Worm (Caenorhabditis elegans) whole organism, L4 larva: Measurements from ENCODE around the gene rbm-42.

Source experiments
- F10B5.3 ChIP-seq: sonication (generic microtip); optimal IDR thresholded peaks from 2 replicates; lab custom pipeline; 2016; ENCODE audit warnings: mild to moderate bottlenecking, missing genetic modification characterization, missing compliant biosample characterization
- F26F4.8 ChIP-seq: fragments of 200-800 bp; sonication (Bioruptor generic); conservative IDR thresholded peaks from 2 replicates; pipeline ENCODE4 v1.3.6; 2022; ENCODE audit warnings: missing genetic modification characterization, missing compliant biosample characterization
- R02D3.7 ChIP-seq: fragments of 150-350 bp; sonication (generic microtip); optimal IDR thresholded peaks from 3 replicates; lab custom pipeline; 2014; ENCODE audit warnings: missing biosample characterization, missing genetic modification characterization
- T20F7.1 ChIP-seq: fragments of 200-800 bp; sonication (Bioruptor generic); optimal IDR thresholded peaks from 2 replicates; lab custom pipeline; 2018; ENCODE audit warnings: mild to moderate bottlenecking, missing genetic modification characterization, missing compliant biosample characterization
- ZK546.5 ChIP-seq, 2 experiments: sonication (generic microtip); optimal IDR thresholded peaks; 2 replicates each; lab custom pipeline; 2017; ENCODE audit warnings: missing biosample characterization in 2 of 2, missing genetic modification characterization in 2 of 2
- aha-1 ChIP-seq: fragments of 150-350 bp; peaks from one replicate; lab custom pipeline; 2014; ENCODE audit warnings: missing biosample characterization, missing genetic modification characterization
- aly-2 ChIP-seq: sonication (generic microtip); optimal IDR thresholded peaks from 2 replicates; lab custom pipeline; 2018; ENCODE audit warnings: missing biosample characterization, missing genetic modification characterization
- ceh-44 ChIP-seq: fragments of 200-800 bp; sonication (Bioruptor generic); IDR thresholded peaks from 2 replicates; pipeline ENCODE4 v1.3.6; 2022; ENCODE audit warnings: missing genetic modification reagents, missing genetic modification characterization, missing compliant biosample characterization
- ceh-82 ChIP-seq: sonication (generic microtip); optimal IDR thresholded peaks from 2 replicates; lab custom pipeline; 2017; ENCODE audit warnings: missing biosample characterization, missing genetic modification characterization
- ctbp-1 ChIP-seq: fragments of 200-800 bp; sonication (Bioruptor generic); IDR thresholded peaks from 2 replicates; pipeline ENCODE4 v1.3.6; 2022; ENCODE audit warnings: missing genetic modification reagents, missing genetic modification characterization, missing compliant biosample characterization
- daf-12 ChIP-seq: fragments of 150-350 bp; optimal IDR thresholded peaks from 2 replicates; lab custom pipeline; 2014; ENCODE audit warnings: missing biosample characterization, missing genetic modification reagents, missing genetic modification characterization
- daf-16 ChIP-seq, 3 experiments: sonication (generic microtip); optimal IDR thresholded peaks; 2 replicates each; lab custom pipeline; 2016 to 2017; ENCODE audit warnings: missing genetic modification characterization in 3 of 3, missing genetic modification reagents in 3 of 3, mild to moderate bottlenecking in 2 of 3, missing compliant biosample characterization in 2 of 3, missing biosample characterization in 1 of 3, moderate library complexity in 1 of 3
- dmd-6 ChIP-seq: fragments of 200-800 bp; sonication (Bioruptor generic); IDR thresholded peaks from 2 replicates; pipeline ENCODE4 v1.3.6; 2022; ENCODE audit warnings: missing genetic modification reagents, missing genetic modification characterization, missing compliant biosample characterization
- duxl-1 ChIP-seq: sonication (generic microtip); optimal IDR thresholded peaks from 2 replicates; lab custom pipeline; 2016; ENCODE audit warnings: mild to moderate bottlenecking, missing genetic modification characterization, moderate library complexity, missing compliant biosample characterization; ENCODE audit not compliant: poor library complexity
- dve-1 ChIP-seq: sonication (generic microtip); optimal IDR thresholded peaks from 2 replicates; lab custom pipeline; 2017; ENCODE audit warnings: antibody characterized with exemption, mild to moderate bottlenecking, missing genetic modification characterization, missing compliant biosample characterization; ENCODE audit not compliant: insufficient read depth
- fkh-10 ChIP-seq: fragments of 150-350 bp; optimal IDR thresholded peaks from 2 replicates; lab custom pipeline; 2014; ENCODE audit warnings: missing biosample characterization, missing genetic modification reagents, missing genetic modification characterization
- gei-8 ChIP-seq: fragments of 200-800 bp; sonication (Bioruptor generic); optimal IDR thresholded peaks from 2 replicates; lab custom pipeline; 2018; ENCODE audit warnings: mild to moderate bottlenecking, missing genetic modification characterization, missing compliant biosample characterization
- hif-1 ChIP-seq, 2 experiments: sonication (generic microtip); optimal IDR thresholded peaks; 2 replicates each; lab custom pipeline; 2016 to 2017; ENCODE audit warnings: missing compliant biosample characterization in 2 of 2, missing genetic modification characterization in 2 of 2, missing genetic modification reagents in 2 of 2, missing genotype in 2 of 2, mild to moderate bottlenecking in 1 of 2
- hmg-1.1 ChIP-seq: fragments of 200-800 bp; sonication (Bioruptor generic); IDR thresholded peaks from 2 replicates; pipeline ENCODE4 v1.3.6; 2022; ENCODE audit warnings: missing genetic modification reagents, missing genetic modification characterization, missing compliant biosample characterization
- lin-38 ChIP-seq: fragments of 200-800 bp; sonication (Bioruptor generic); IDR thresholded peaks from 2 replicates; pipeline ENCODE4 v1.3.6; 2022; ENCODE audit warnings: missing genetic modification reagents, missing genetic modification characterization, missing compliant biosample characterization
- madf-5 ChIP-seq, 2 experiments: fragments of 200-800 bp; sonication (Bioruptor generic); IDR thresholded peaks; 2 replicates each; pipeline ENCODE4 v1.3.6; 2022; ENCODE audit warnings: missing compliant biosample characterization in 2 of 2, missing genetic modification characterization in 2 of 2
- madf-9 ChIP-seq: fragments of 200-800 bp; sonication (Bioruptor generic); conservative IDR thresholded peaks from 2 replicates; pipeline ENCODE4 v1.3.6; 2022; ENCODE audit warnings: missing genetic modification reagents, missing genetic modification characterization, missing compliant biosample characterization
- mep-1 ChIP-seq: fragments of 150-350 bp; sonication (generic microtip); optimal IDR thresholded peaks from 3 replicates; lab custom pipeline; 2014; ENCODE audit warnings: missing biosample characterization, missing genetic modification characterization
- mxl-3 ChIP-seq: fragments of 200-800 bp; sonication (Bioruptor generic); optimal IDR thresholded peaks from 2 replicates; lab custom pipeline; 2018; ENCODE audit warnings: mild to moderate bottlenecking, missing genetic modification characterization, missing compliant biosample characterization
- nhr-10 ChIP-seq: fragments of 150-350 bp; optimal IDR thresholded peaks from 2 replicates; lab custom pipeline; 2014; ENCODE audit warnings: missing biosample characterization, missing genetic modification characterization
- nhr-111 ChIP-seq: fragments of 200-800 bp; sonication (Bioruptor generic); optimal IDR thresholded peaks from 2 replicates; lab custom pipeline; 2018; ENCODE audit warnings: mild to moderate bottlenecking, missing genetic modification characterization, missing compliant biosample characterization
- nhr-25 ChIP-seq: sonication (generic microtip); optimal IDR thresholded peaks from 2 replicates; lab custom pipeline; 2017; ENCODE audit warnings: missing genetic modification characterization, mild to moderate bottlenecking, missing compliant biosample characterization, antibody characterized with exemption, moderate library complexity, borderline replicate concordance; ENCODE audit not compliant: insufficient read depth
- nhr-28 ChIP-seq: fragments of 150-350 bp; optimal IDR thresholded peaks from 2 replicates; lab custom pipeline; 2014; ENCODE audit warnings: missing biosample characterization, missing genetic modification characterization
- nhr-42 ChIP-seq: fragments of 200-800 bp; sonication (Bioruptor generic); IDR thresholded peaks from 2 replicates; pipeline ENCODE4 v1.3.6; 2022; ENCODE audit warnings: missing genetic modification characterization, missing compliant biosample characterization
- rbr-2 ChIP-seq: sonication (generic microtip); optimal IDR thresholded peaks from 2 replicates; lab custom pipeline; 2016; ENCODE audit warnings: missing genotype, missing genetic modification characterization, missing compliant biosample characterization
- saeg-2 ChIP-seq: fragments of 200-800 bp; sonication (Bioruptor generic); IDR thresholded peaks from 2 replicates; pipeline ENCODE4 v1.3.6; 2022; ENCODE audit warnings: missing genetic modification reagents, missing genetic modification characterization, missing compliant biosample characterization
- sdz-12 ChIP-seq: fragments of 200-800 bp; sonication (Bioruptor generic); optimal IDR thresholded peaks from 2 replicates; lab custom pipeline; 2018; ENCODE audit warnings: mild to moderate bottlenecking, missing genetic modification characterization, missing compliant biosample characterization
- spr-3 ChIP-seq: fragments of 200-800 bp; sonication (Bioruptor generic); optimal IDR thresholded peaks from 2 replicates; lab custom pipeline; 2018; ENCODE audit warnings: mild to moderate bottlenecking, missing genetic modification characterization, missing compliant biosample characterization
- tra-1 ChIP-seq: fragments of 200-800 bp; sonication (Bioruptor generic); IDR thresholded peaks from 2 replicates; pipeline ENCODE4 v1.3.6; 2022; ENCODE audit warnings: missing genetic modification reagents, missing genetic modification characterization, missing compliant biosample characterization
- unc-39 ChIP-seq: sonication (generic microtip); optimal IDR thresholded peaks from 2 replicates; lab custom pipeline; 2017; ENCODE audit warnings: missing biosample characterization, missing genetic modification characterization
- zfp-3 ChIP-seq: fragments of 200-800 bp; sonication (Bioruptor generic); conservative IDR thresholded peaks from 2 replicates; pipeline ENCODE4 v1.3.6; 2022; ENCODE audit warnings: missing genetic modification reagents, missing genetic modification characterization, missing compliant biosample characterization
- zip-11 ChIP-seq: fragments of 200-800 bp; sonication (Bioruptor generic); IDR thresholded peaks from 2 replicates; pipeline ENCODE4 v1.3.6; 2022; ENCODE audit warnings: missing genetic modification characterization, missing compliant biosample characterization
- zip-2 ChIP-seq: fragments of 150-350 bp; optimal IDR thresholded peaks from 2 replicates; lab custom pipeline; 2014; ENCODE audit warnings: missing biosample characterization, missing genetic modification characterization

The rbm-42 gene

DNA sequence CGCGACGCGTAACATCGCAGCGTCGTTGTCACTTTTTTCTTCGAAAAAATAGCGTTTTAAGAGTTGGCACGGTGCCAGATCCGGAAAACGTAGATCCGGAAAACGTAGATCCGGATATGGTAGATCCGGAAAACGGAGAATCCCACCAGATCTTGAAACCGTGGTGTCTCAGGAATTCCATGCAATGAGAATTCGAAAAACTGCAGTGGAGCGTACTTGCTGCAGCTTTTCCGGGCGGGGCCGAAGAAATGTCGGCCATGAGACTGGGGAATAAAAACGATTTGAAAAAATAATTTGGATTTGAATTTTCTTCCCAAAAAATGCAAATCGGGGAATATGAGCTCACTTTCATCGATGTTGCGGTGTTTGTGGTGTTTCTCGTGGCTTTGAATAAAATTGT lies 19.4 kb upstream of the rbm-42 start, which contains the start of gene K10D2.5 (continued):
- TF ChIP-seq nhr-111 (GFP tag; lab: Kevin White, UChicago) = no peak
- TF ChIP-seq mxl-3 (GFP tag; lab: Kevin White, UChicago) = peak; percentile 95
- TF ChIP-seq zfp-3 = peak; percentile 85
- TF ChIP-seq nhr-25 (tag; lab: Kevin White, UChicago) = peak; percentile 71
- TF ChIP-seq fkh-10 (GFP tag; lab: Kevin White, UChicago) = peak; percentile 24
- TF ChIP-seq F10B5.3 (tag; lab: Kevin White, UChicago) = no peak
- peak; percentile 92 for TF ChIP-seq mep-1 (tag; lab: Kevin White, UChicago)
- TF ChIP-seq nhr-42 (GFP tag; lab: Robert Waterston, UW) = peak; percentile 81; the same call in 1 of the 2 replicates
- no peak for TF ChIP-seq unc-39 (tag; lab: Kevin White, UChicago)
- no peak for TF ChIP-seq gei-8
- no peak for TF ChIP-seq ZK546.5 (tag; optimal IDR thresholded peaks at IDR 0.05; lab: Kevin White, UChicago)
- TF ChIP-seq zip-2 (tag; lab: Kevin White, UChicago) = no peak
- peak; percentile 72 for TF ChIP-seq nhr-28 (tag; lab: Kevin White, UChicago)
- peak in 1 of 2 experiments; percentile 71 for TF ChIP-seq daf-16 (GFP tag; optimal IDR thresholded peaks at IDR 0.05; lab: Kevin White, UChicago)
- peak; percentile 42 for TF ChIP-seq daf-16 (tag; optimal IDR thresholded peaks at IDR 0.05; lab: Kevin White, UChicago)
- peak; percentile 91 for TF ChIP-seq rbr-2
- peak; percentile 97 for TF ChIP-seq tra-1 (GFP tag; lab: Robert Waterston, UW)
- TF ChIP-seq ctbp-1 (GFP tag; lab: Robert Waterston, UW) = peak; percentile 73
- TF ChIP-seq daf-12 (tag; lab: Kevin White, UChicago) = no peak
- peak; percentile 86 for TF ChIP-seq T20F7.1 (GFP tag; lab: Kevin White, UChicago)
- TF ChIP-seq ceh-44 (GFP tag; lab: Robert Waterston, UW) = peak; percentile 99
- peak; percentile 1 for TF ChIP-seq spr-3 (GFP tag; lab: Kevin White, UChicago)
- no peak for TF ChIP-seq F26F4.8 (GFP tag; lab: Robert Waterston, UW)
- TF ChIP-seq dve-1 (tag; lab: Kevin White, UChicago) = peak; percentile 68
- peak; percentile 85 for TF ChIP-seq hmg-1.1 (GFP tag; lab: Robert Waterston, UW)
- TF ChIP-seq sdz-12 (GFP tag; lab: Kevin White, UChicago) = peak; percentile 94
- peak; percentile 89 for TF ChIP-seq duxl-1 (tag; lab: Kevin White, UChicago)
- no peak for TF ChIP-seq ceh-82 (tag; lab: Kevin White, UChicago)
- 0 out of 2 replicates have a peak, but pooled peaks have one; percentile 60 for TF ChIP-seq saeg-2 (GFP tag; lab: Robert Waterston, UW)
- peak in 1 of 2 experiments; percentile 96 for TF ChIP-seq hif-1 (tag; optimal IDR thresholded peaks at IDR 0.05; lab: Kevin White, UChicago)
- no peak for TF ChIP-seq aly-2 (tag; lab: Kevin White, UChicago)
- no peak for TF ChIP-seq R02D3.7 (tag; lab: Kevin White, UChicago)
- TF ChIP-seq zip-11 (GFP tag; lab: Robert Waterston, UW) = no peak

DNA sequence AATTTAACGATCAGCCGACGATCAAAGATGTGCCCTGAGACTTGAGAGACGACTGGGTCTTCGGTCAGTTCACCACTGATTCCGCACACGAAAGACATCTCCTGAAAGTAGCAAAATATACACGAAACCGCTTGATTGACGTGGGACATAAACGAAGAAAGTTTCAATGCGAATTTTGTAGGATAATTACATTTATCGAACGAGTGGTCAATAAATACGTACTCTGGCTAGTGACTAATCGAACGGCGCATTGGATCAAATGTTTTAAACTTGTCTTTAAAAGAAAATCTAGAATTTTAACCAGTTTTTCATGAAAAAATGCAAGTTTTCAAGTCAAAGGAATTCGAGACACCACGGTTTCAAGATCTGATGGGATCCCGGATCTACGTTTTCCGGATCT lies 18.9 kb upstream of the rbm-42 start, which contains the start of gene prp-19:
prp-19 (minus strand) TSS at position 101 of the 400 bp plus-strand sequence.
- TF ChIP-seq madf-9 (GFP tag; lab: Robert Waterston, UW) = no peak
- peak; percentile 74 for TF ChIP-seq aha-1 (tag; lab: Kevin White, UChicago)

DNA sequence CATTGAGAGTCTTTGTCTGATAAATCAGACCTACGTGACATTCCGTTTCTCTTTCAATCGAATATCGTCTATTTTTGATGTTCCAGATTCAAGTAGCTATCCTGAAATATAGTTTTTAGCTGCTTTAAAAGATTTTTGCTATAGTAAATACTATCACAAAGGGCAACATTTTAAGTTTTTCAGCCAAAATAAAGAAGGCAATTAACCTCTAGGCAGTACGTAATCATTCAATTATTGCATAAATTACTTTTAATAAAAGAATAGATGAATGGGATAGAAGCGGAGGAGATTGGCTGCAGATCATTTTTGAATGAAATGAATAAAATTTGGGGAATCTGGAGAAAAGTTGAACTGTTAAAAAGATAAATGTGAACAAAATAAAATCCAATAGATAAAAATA lies 16.7 kb upstream of the rbm-42 start, which contains the start of gene ulp-1:
ulp-1 (minus strand) TSS at position 101 of the 400 bp plus-strand sequence.
- TF ChIP-seq lin-38 (GFP tag; lab: Robert Waterston, UW) = peak; percentile 24; the same call in 1 of the 2 replicates
- no peak for TF ChIP-seq ZK546.5 (tag; optimal IDR thresholded peaks at IDR 0.05; lab: Kevin White, UChicago)
- no peak for TF ChIP-seq dmd-6 (GFP tag; lab: Robert Waterston, UW)
- TF ChIP-seq madf-5 (GFP tag; IDR thresholded peaks at IDR 0.05; lab: Robert Waterston, UW) = no peak
- TF ChIP-seq F10B5.3 (tag; lab: Kevin White, UChicago) = peak; percentile 14
- TF ChIP-seq tra-1 (GFP tag; lab: Robert Waterston, UW) = no peak
- no peak for TF ChIP-seq aha-1 (tag; lab: Kevin White, UChicago)
- TF ChIP-seq nhr-10 (tag; lab: Kevin White, UChicago) = no peak
- no peak for TF ChIP-seq madf-9 (GFP tag; lab: Robert Waterston, UW)
